Worm (Caenorhabditis elegans) whole organism, L4 larva: ENCODE data around the gene clec-196.

Experiments used
- ama-1 ChIP-seq: fragments of 150-350 bp; optimal IDR thresholded peaks from 2 replicates; lab custom pipeline; 2014; ENCODE audit warnings: inconsistent platforms, mixed read lengths
- arid-1 ChIP-seq: fragments of 200-800 bp; sonication (Bioruptor generic); conservative IDR thresholded peaks from 2 replicates; pipeline ENCODE4 v1.3.6; 2022; ENCODE audit warnings: missing genetic modification reagents, missing genetic modification characterization, missing compliant biosample characterization
- dpl-1 ChIP-seq: fragments of 150-350 bp; optimal IDR thresholded peaks from 2 replicates; lab custom pipeline; 2014; ENCODE audit warnings: missing biosample characterization, missing genetic modification reagents, missing genetic modification characterization
- jun-1 ChIP-seq: fragments of 150-350 bp; optimal IDR thresholded peaks from 2 replicates; lab custom pipeline; 2014; ENCODE audit warnings: missing biosample characterization, missing genetic modification reagents, missing genetic modification characterization
- lin-15B ChIP-seq: fragments of 150-350 bp; sonication (generic microtip); optimal IDR thresholded peaks from 3 replicates; lab custom pipeline; 2014; ENCODE audit warnings: missing biosample characterization, missing genetic modification characterization
- lir-3 ChIP-seq: sonication (generic microtip); optimal IDR thresholded peaks from 2 replicates; lab custom pipeline; 2016; ENCODE audit warnings: mild to moderate bottlenecking, missing genetic modification characterization, missing compliant biosample characterization
- lsy-2 ChIP-seq, 2 experiments: fragments of 150-350 bp in 1 of 2; sonication (generic microtip) in 1 of 2; optimal IDR thresholded peaks; 2 replicates each; lab custom pipeline; 2014 to 2017; ENCODE audit warnings: missing biosample characterization in 2 of 2, missing genetic modification characterization in 2 of 2
- nhr-237 ChIP-seq: sonication (generic microtip); optimal IDR thresholded peaks from 2 replicates; lab custom pipeline; 2017; ENCODE audit warnings: missing biosample characterization, missing genetic modification characterization
- pqm-1 ChIP-seq: sonication (generic microtip); optimal IDR thresholded peaks from 2 replicates; lab custom pipeline; 2017; ENCODE audit warnings: missing biosample characterization, missing genetic modification characterization
- skn-1 ChIP-seq: fragments of 150-350 bp; optimal IDR thresholded peaks from 2 replicates; lab custom pipeline; 2014; ENCODE audit warnings: missing biosample characterization, missing genetic modification characterization
- unc-62 ChIP-seq, 3 experiments: fragments of 150-350 bp in 1 of 3; sonication (generic microtip); optimal IDR thresholded peaks in 2 of 3; peaks in 1 of 3; 1 replicate in 1 of 3; 2 replicates in 2 of 3; lab custom pipeline; 2014 to 2017; ENCODE audit warnings: missing biosample characterization in 3 of 3, missing genetic modification characterization in 3 of 3, missing genetic modification reagents in 3 of 3, missing genotype in 1 of 3
- vab-7 ChIP-seq: fragments of 200-800 bp; sonication (Bioruptor generic); IDR thresholded peaks from 2 replicates; pipeline ENCODE4 v1.3.6; 2022; ENCODE audit warnings: missing genetic modification reagents, missing genetic modification characterization, missing compliant biosample characterization

DNA sequence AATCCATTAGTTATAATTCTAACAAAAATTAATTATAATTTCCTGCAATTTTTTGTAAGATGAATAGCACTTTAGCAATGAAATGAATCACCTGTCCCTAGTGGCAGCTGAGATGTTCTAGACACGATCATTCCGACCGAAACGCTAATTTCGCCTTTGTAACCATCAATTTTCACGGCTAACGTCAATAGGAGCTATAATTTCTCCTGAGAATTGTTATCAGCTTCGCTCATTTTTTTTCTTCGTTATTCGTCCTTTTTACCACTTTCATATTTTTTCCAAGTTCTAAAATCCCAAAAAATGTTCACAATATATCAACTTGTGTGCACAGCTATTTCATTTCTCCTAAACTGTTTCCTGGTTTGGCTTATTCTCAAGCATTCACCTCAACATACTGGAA is 11.5 kb upstream of the clec-196 start, which contains the start of gene str-187:
- TF ChIP-seq unc-62 (GFP tag; optimal IDR thresholded peaks at IDR 0.05 in 1 of 2; lab: Kevin White, UChicago) = no peak
- no peak for TF ChIP-seq unc-62 (tag; optimal IDR thresholded peaks at IDR 0.05; lab: Kevin White, UChicago)
- TF ChIP-seq jun-1 (tag; lab: Kevin White, UChicago) = no peak
- no peak for TF ChIP-seq pqm-1 (tag; lab: Kevin White, UChicago)
- TF ChIP-seq lsy-2 (tag; optimal IDR thresholded peaks at IDR 0.05; lab: Kevin White, UChicago) = no peak
- TF ChIP-seq skn-1 (tag; lab: Kevin White, UChicago) = no peak
- no peak for TF ChIP-seq vab-7 (GFP tag; lab: Robert Waterston, UW)
- TF ChIP-seq arid-1 (GFP tag; lab: Robert Waterston, UW) = no peak
- no peak for TF ChIP-seq lin-15B (tag; lab: Kevin White, UChicago)
- no peak for TF ChIP-seq lir-3 (tag; lab: Kevin White, UChicago)
- no peak for TF ChIP-seq nhr-237 (tag; lab: Kevin White, UChicago)
- TF ChIP-seq ama-1 = no peak
- no peak for TF ChIP-seq dpl-1
